Worm (Caenorhabditis elegans) whole organism, L4 larva: Measurements from ENCODE around the gene F59A1.11.

Source experiments
- F49E8.2 ChIP-seq: sonication (generic microtip); optimal IDR thresholded peaks from 2 replicates; lab custom pipeline; 2016; ENCODE audit warnings: missing compliant biosample characterization, mild to moderate bottlenecking, missing genetic modification characterization, borderline replicate concordance
- ceh-82 ChIP-seq: sonication (generic microtip); optimal IDR thresholded peaks from 2 replicates; lab custom pipeline; 2017; ENCODE audit warnings: missing biosample characterization, missing genetic modification characterization
- lin-13 ChIP-seq: fragments of 150-350 bp; optimal IDR thresholded peaks from 2 replicates; lab custom pipeline; 2014; ENCODE audit warnings: missing biosample characterization, missing genetic modification reagents, missing genetic modification characterization
- lin-15B ChIP-seq: fragments of 150-350 bp; sonication (generic microtip); optimal IDR thresholded peaks from 3 replicates; lab custom pipeline; 2014; ENCODE audit warnings: missing biosample characterization, missing genetic modification characterization

DNA sequence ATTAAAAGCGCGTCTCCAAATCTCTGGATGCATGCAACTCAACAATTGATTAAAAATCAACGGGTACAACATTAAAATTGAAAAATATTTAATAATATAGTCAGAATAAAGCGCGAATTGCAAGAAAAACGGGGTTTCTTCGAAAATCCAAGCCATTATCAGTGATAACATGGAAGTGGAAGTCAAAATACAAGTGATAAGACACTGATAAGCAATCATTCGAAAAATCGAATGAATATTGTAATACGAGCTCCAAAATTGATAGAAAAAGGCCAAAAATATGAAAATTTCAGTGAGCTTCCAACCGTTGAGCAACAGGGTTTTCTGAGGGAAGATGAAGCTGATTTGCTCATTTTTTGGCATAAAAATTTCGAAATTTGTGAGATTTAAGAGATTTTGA lies 28.5 kb upstream of the F59A1.11 start:
- TF ChIP-seq ceh-82 (tag; lab: Kevin White, UChicago): no peak
- TF ChIP-seq F49E8.2 (tag; lab: Kevin White, UChicago): no peak
- no peak for TF ChIP-seq lin-15B (tag; lab: Kevin White, UChicago)
- no peak for TF ChIP-seq lin-13
